Worm (Caenorhabditis elegans) whole organism, L4 larva: ENCODE measurements around the gene Y37D8A.6.

Source experiments
- dve-1 ChIP-seq: sonication (generic microtip); optimal IDR thresholded peaks from 2 replicates; lab custom pipeline; 2017; ENCODE audit warnings: antibody characterized with exemption, mild to moderate bottlenecking, missing genetic modification characterization, missing compliant biosample characterization; ENCODE audit not compliant: insufficient read depth
- fos-1 ChIP-seq: fragments of 150-350 bp; optimal IDR thresholded peaks from 2 replicates; lab custom pipeline; 2014; ENCODE audit warnings: missing biosample characterization, missing genetic modification characterization
- lin-13 ChIP-seq: fragments of 150-350 bp; optimal IDR thresholded peaks from 2 replicates; lab custom pipeline; 2014; ENCODE audit warnings: missing biosample characterization, missing genetic modification reagents, missing genetic modification characterization
- mep-1 ChIP-seq: fragments of 150-350 bp; sonication (generic microtip); optimal IDR thresholded peaks from 3 replicates; lab custom pipeline; 2014; ENCODE audit warnings: missing biosample characterization, missing genetic modification characterization
- nhr-11 ChIP-seq: fragments of 150-350 bp; optimal IDR thresholded peaks from 2 replicates; lab custom pipeline; 2014; ENCODE audit warnings: missing biosample characterization, missing genetic modification characterization
- nhr-237 ChIP-seq: sonication (generic microtip); optimal IDR thresholded peaks from 2 replicates; lab custom pipeline; 2017; ENCODE audit warnings: missing biosample characterization, missing genetic modification characterization
- unc-62 ChIP-seq, 3 experiments: fragments of 150-350 bp in 1 of 3; sonication (generic microtip); optimal IDR thresholded peaks in 2 of 3; peaks in 1 of 3; 1 replicate in 1 of 3; 2 replicates in 2 of 3; lab custom pipeline; 2014 to 2017; ENCODE audit warnings: missing biosample characterization in 3 of 3, missing genetic modification characterization in 3 of 3, missing genetic modification reagents in 3 of 3, missing genotype in 1 of 3

DNA sequence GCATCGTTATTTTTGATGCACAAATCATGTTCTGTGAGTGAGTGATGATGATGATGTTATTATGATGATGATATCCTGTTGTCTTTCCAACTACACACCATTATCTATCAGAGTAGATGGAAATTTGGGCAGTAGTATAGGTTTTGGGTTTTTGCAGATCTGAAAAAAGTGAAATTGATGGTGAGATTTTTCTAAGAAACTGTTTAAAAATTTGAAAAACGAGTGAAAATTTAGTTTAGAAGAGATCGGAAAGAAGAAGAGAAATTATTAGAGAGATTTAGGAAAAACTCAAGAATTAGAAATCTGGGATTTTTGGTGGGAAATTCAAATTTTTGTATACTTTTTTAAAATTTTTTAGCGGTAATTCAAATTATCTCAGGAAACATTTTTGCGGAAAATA is 21.5 kb upstream of the Y37D8A.6 start, which contains the start of the genes Y37D8A.29 and unc-71:
- TF ChIP-seq unc-62 (GFP tag; optimal IDR thresholded peaks at IDR 0.05 in 1 of 2; lab: Kevin White, UChicago): peak in 1 of 2 experiments; percentile 20
- TF ChIP-seq unc-62 (tag; optimal IDR thresholded peaks at IDR 0.05; lab: Kevin White, UChicago): no peak
- TF ChIP-seq dve-1: no peak
- no peak for TF ChIP-seq nhr-11 (tag; lab: Kevin White, UChicago)
- no peak for TF ChIP-seq mep-1 (tag; lab: Kevin White, UChicago)
- TF ChIP-seq nhr-237 (tag; lab: Kevin White, UChicago): no peak
- no peak for TF ChIP-seq lin-13 (GFP tag; lab: Kevin White, UChicago)
- TF ChIP-seq fos-1 (tag; lab: Kevin White, UChicago): no peak
